Fruit fly (Drosophila melanogaster) whole organism, wandering third instar larva: ENCODE measurements around the gene sxe2.

ENCODE experiments used
- Abd-B ChIP-seq: fragments of >200 bp; optimal IDR thresholded peaks from 2 replicates; lab custom pipeline; 2017; ENCODE audit warnings: missing biosample characterization, missing genetic modification characterization
- CG32264 ChIP-seq: fragments of 200-800 bp; sonication (Bioruptor generic); optimal IDR thresholded peaks from 2 replicates; lab custom pipeline; 2016; ENCODE audit warnings: missing biosample characterization, missing genetic modification characterization
- Dfd ChIP-seq: fragments of >200 bp; optimal IDR thresholded peaks from 2 replicates; lab custom pipeline; 2017; ENCODE audit warnings: missing biosample characterization, missing genetic modification characterization
- GATAd ChIP-seq: sonication (Bioruptor generic); optimal IDR thresholded peaks from 2 replicates; lab custom pipeline; 2016; ENCODE audit warnings: missing biosample characterization, missing genetic modification characterization
- Jra ChIP-seq: sonication (Bioruptor generic); optimal IDR thresholded peaks from 2 replicates; lab custom pipeline; 2016; ENCODE audit warnings: missing biosample characterization, missing genetic modification characterization
- fru ChIP-seq: fragments of 200-800 bp; sonication (Bioruptor generic); optimal IDR thresholded peaks from 3 replicates; lab custom pipeline; 2016; ENCODE audit warnings: missing biosample characterization, mild to moderate bottlenecking, missing genetic modification characterization
- h ChIP-seq: fragments of 200-800 bp; sonication (Bioruptor generic); optimal IDR thresholded peaks from 3 replicates; lab custom pipeline; 2016; ENCODE audit warnings: missing biosample characterization, mild to moderate bottlenecking, missing genetic modification characterization
- lola ChIP-seq: fragments of >200 bp; optimal IDR thresholded peaks from 2 replicates; lab custom pipeline; 2017; ENCODE audit warnings: missing biosample characterization, missing genetic modification characterization
- pan ChIP-seq: fragments of >200 bp; optimal IDR thresholded peaks from 2 replicates; lab custom pipeline; 2017
- usp ChIP-seq: fragments of >200 bp; optimal IDR thresholded peaks from 2 replicates; lab custom pipeline; 2017; ENCODE audit warnings: missing biosample characterization, missing genetic modification characterization

dm6 chr3R:16039557-16039956 is 44.1 kb upstream of the sxe2 start:
- TF ChIP-seq Jra (GFP tag; lab: Kevin White, UChicago) = no peak
- TF ChIP-seq GATAd (GFP tag; lab: Kevin White, UChicago) = no peak
- TF ChIP-seq usp (GFP tag; lab: Kevin White, UChicago) = no peak
- no peak for TF ChIP-seq lola (GFP tag; lab: Kevin White, UChicago)
- no peak for TF ChIP-seq fru (GFP tag; lab: Kevin White, UChicago)
- no peak for TF ChIP-seq pan (lab: Kevin White, UChicago)
- TF ChIP-seq h (GFP tag; lab: Kevin White, UChicago) = no peak
- peak; percentile 95 for TF ChIP-seq Dfd (GFP tag; lab: Kevin White, UChicago)
- TF ChIP-seq CG32264 (GFP tag; lab: Kevin White, UChicago) = no peak
- TF ChIP-seq Abd-B (GFP tag; lab: Kevin White, UChicago) = no peak
